Worm (Caenorhabditis elegans): Measurements from ENCODE around the gene K06H6.1.

Gene K06H6.1

DNA sequence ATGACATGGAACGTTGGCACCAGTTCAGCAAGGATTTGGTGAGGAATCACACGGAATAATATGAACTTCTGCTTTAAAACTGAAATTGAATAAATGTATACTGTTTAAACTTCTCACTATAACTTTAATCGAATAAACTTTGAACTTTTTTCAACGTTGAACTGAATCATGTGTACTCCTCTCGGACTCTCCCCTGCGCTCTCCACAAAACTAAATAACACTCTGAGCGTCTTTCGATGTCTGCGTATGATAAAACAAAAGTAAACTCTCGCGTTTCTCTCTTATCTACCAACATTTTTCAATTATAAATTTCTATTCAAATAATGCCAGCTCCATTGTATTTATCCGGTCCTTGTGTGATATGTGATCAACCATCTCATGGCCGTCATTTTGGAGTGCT, 43.9 kb downstream of the K06H6.1 start:
- TF ChIP-seq hmg-4 (GFP tag; optimal IDR thresholded peaks at IDR 0.05) (no peak), tbx-11 (GFP tag; IDR thresholded peaks at IDR 0.05) (no peak), ets-7 (tag; optimal IDR thresholded peaks at IDR 0.05) (no peak), tbx-37 (GFP tag; conservative IDR thresholded peaks at IDR 0.05) (no peak), aly-1 (tag; optimal IDR thresholded peaks at IDR 0.05) (no peak)

DNA sequence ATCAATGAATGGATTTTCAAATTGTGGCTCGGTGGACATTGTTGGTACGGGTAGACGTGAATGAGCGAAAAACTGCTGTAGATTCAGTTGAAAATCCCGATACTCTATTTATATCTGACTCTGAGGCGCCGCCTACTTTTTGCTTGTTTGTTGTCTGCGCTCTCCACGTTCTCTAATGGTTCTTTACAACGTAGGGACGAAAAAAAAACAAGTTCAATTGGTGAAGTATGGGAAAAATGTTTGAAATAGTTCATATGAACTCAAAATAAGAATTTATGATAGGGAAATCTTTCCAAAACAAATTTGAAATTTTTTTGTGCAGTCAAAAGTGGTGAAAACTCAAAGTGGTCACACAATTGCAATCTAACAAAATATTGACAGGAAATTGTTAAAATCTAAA, 46.9 kb downstream of the K06H6.1 start, which contains the start of gene F48G7.10:
Gene F48G7.10, minus strand, starts transcription at position 101 of the 400 bp plus-strand sequence.
- TF ChIP-seq hmg-4 (GFP tag; optimal IDR thresholded peaks at IDR 0.05): no peak
- no peak for TF ChIP-seq hmbx-1 (tag; optimal IDR thresholded peaks at IDR 0.05)
- no peak for TF ChIP-seq B0310.2 (tag; optimal IDR thresholded peaks at IDR 0.05)

DNA sequence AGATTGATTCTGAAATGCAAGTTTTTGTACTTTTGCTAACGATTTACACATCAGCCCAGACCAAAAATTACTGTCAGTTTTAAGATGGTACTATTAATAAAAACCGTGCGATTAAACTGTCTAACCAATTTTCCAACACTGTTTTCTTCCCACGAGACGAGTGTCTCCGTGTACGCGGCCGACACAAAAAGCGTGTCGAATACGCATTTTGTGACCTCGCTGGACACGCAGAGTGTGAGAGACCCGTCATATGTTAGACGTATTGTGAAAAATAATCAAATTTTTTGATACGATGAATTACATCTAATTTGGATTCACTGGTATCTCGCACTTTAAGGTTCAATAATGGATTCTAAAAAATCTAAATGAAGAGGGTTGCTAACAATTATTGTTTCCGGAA, 47.7 kb downstream of the K06H6.1 start:
- no peak for TF ChIP-seq tra-4 (tag; optimal IDR thresholded peaks at IDR 0.05)
- TF ChIP-seq F13C5.2 (tag; optimal IDR thresholded peaks at IDR 0.05): no peak
- TF ChIP-seq hmbx-1 (tag; optimal IDR thresholded peaks at IDR 0.05): no peak
- no peak for TF ChIP-seq pes-1 (GFP tag; IDR thresholded peaks at IDR 0.05)
- no peak for TF ChIP-seq tbx-37 (GFP tag; conservative IDR thresholded peaks at IDR 0.05)

DNA sequence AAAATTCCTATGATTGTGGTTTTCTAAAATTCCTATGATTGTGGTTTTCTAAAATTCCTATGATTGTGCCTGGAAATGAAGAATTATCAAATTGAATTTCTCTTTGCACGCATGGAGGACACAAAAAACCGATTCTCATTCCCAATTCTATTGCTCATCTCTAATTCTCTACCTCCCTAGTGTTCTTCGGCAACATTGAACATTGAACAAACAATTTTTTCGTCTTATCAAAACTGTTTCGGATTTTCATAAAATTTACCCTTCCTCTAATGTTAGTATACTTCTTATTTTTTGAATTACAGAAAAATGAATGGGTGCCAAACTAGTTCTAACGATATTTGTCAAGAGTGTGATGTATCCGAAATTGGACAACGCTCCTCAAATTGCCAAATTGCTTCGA, 48.4 kb downstream of the K06H6.1 start, which contains the start of gene pals-31:
Gene pals-31, plus strand, starts transcription at position 301 of the 400 bp plus-strand sequence.
- no peak for TF ChIP-seq flt-1 (GFP tag; IDR thresholded peaks at IDR 0.05)
- TF ChIP-seq aly-1 (tag; optimal IDR thresholded peaks at IDR 0.05): no peak
- TF ChIP-seq hmbx-1 (tag; optimal IDR thresholded peaks at IDR 0.05): no peak
- no peak for TF ChIP-seq hmg-4 (GFP tag; optimal IDR thresholded peaks at IDR 0.05)
- TF ChIP-seq hnd-1 (tag; optimal IDR thresholded peaks at IDR 0.05): no peak
- no peak for TF ChIP-seq sea-1 (GFP tag; conservative IDR thresholded peaks at IDR 0.05)
- TF ChIP-seq tra-4 (tag; optimal IDR thresholded peaks at IDR 0.05): no peak
- no peak for TF ChIP-seq scrt-1 (GFP tag; IDR thresholded peaks at IDR 0.05)
- no peak for TF ChIP-seq pes-1 (GFP tag; IDR thresholded peaks at IDR 0.05)
- TF ChIP-seq tbx-37 (GFP tag; conservative IDR thresholded peaks at IDR 0.05): no peak
- no peak for TF ChIP-seq ama-1 (optimal IDR thresholded peaks at IDR 0.05)
- no peak for TF ChIP-seq tbx-11 (GFP tag; IDR thresholded peaks at IDR 0.05)
- no peak for TF ChIP-seq ceh-36 (tag; optimal IDR thresholded peaks at IDR 0.05)

DNA sequence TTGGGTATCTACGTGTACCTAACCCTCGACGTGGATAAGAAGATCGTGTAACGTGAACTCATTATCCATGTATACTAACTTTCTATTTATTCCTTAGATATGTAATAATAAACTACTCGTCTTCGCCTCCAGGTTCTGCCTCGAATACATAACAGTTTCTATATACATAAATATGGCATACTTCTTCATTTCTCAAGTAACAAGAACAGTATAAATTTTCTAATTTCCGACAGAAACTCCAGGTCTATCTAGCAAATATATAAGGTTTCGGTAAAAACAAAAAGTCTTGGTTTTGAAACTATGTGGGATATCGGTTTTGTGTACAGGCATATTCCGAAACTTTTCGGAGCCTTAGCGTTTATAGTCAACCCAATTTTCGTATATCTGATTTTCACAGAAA, 50.4 kb downstream of the K06H6.1 start, which contains the start of gene srj-37:
Gene srj-37, plus strand, starts transcription at position 301 of the 400 bp plus-strand sequence.
- TF ChIP-seq hmg-4 (GFP tag; optimal IDR thresholded peaks at IDR 0.05) (no peak), hnd-1 (tag; optimal IDR thresholded peaks at IDR 0.05) (no peak), flt-1 (GFP tag; IDR thresholded peaks at IDR 0.05) (no peak), ceh-13 (GFP tag; optimal IDR thresholded peaks at IDR 0.05) (no peak), pes-1 (GFP tag; IDR thresholded peaks at IDR 0.05) (no peak), ama-1 (optimal IDR thresholded peaks at IDR 0.05) (no peak), ceh-36 (tag; optimal IDR thresholded peaks at IDR 0.05) (no peak), tra-4 (tag; optimal IDR thresholded peaks at IDR 0.05) (no peak), sea-1 (GFP tag; conservative IDR thresholded peaks at IDR 0.05) (no peak), aly-1 (tag; optimal IDR thresholded peaks at IDR 0.05) (no peak), ets-7 (tag; optimal IDR thresholded peaks at IDR 0.05) (no peak), B0310.2 (tag; optimal IDR thresholded peaks at IDR 0.05) (no peak), hmbx-1 (tag; optimal IDR thresholded peaks at IDR 0.05) (no peak), tbx-11 (GFP tag; IDR thresholded peaks at IDR 0.05) (no peak), scrt-1 (GFP tag; IDR thresholded peaks at IDR 0.05) (no peak)
